Worm (Caenorhabditis elegans): Measurements from ENCODE around the gene zig-12.

- TF ChIP-seq ceh-13 (GFP tag; optimal IDR thresholded peaks at IDR 0.05), result no peak
- TF ChIP-seq pes-1 (GFP tag; IDR thresholded peaks at IDR 0.05), result no peak
- no peak for TF ChIP-seq ama-1 (optimal IDR thresholded peaks at IDR 0.05)
- TF ChIP-seq flt-1 (GFP tag; IDR thresholded peaks at IDR 0.05), result no peak
- no peak for TF ChIP-seq scrt-1 (GFP tag; IDR thresholded peaks at IDR 0.05)
- no peak for TF ChIP-seq F13C5.2 (tag; optimal IDR thresholded peaks at IDR 0.05)
- TF ChIP-seq tra-4 (tag; optimal IDR thresholded peaks at IDR 0.05), result no peak
- no peak for TF ChIP-seq B0310.2 (tag; optimal IDR thresholded peaks at IDR 0.05)
- no peak for TF ChIP-seq hmg-4 (GFP tag; optimal IDR thresholded peaks at IDR 0.05)
- TF ChIP-seq aly-1 (tag; optimal IDR thresholded peaks at IDR 0.05), result no peak
- no peak for TF ChIP-seq hnd-1 (tag; optimal IDR thresholded peaks at IDR 0.05)
- TF ChIP-seq ets-7 (tag; optimal IDR thresholded peaks at IDR 0.05), result no peak
- no peak for TF ChIP-seq tbx-37 (GFP tag; conservative IDR thresholded peaks at IDR 0.05)
Measured at ce11 chrX:8770316-8770715, 6.6 kb downstream of the zig-12 start.
